Fruit fly (Drosophila melanogaster) whole organism, embryonic: Measurements from ENCODE around the gene CG1640.

Experiments
- Atf6 ChIP-seq: fragments of 200-800 bp; sonication (Bioruptor generic); IDR thresholded peaks from 2 replicates; pipeline ENCODE4 v1.3.6; 2022; ENCODE audit warnings: missing biosample characterization, missing genetic modification characterization
- Bteb2 ChIP-seq: fragments of 200-800 bp; sonication (Bioruptor generic); optimal IDR thresholded peaks from 2 replicates; lab custom pipeline; 2016; ENCODE audit warnings: missing biosample characterization, missing genetic modification characterization
- CG12659 ChIP-seq: fragments of 200-800 bp; sonication (Bioruptor generic); optimal IDR thresholded peaks from 3 replicates; lab custom pipeline; 2017; ENCODE audit warnings: mild to moderate bottlenecking, missing biosample characterization, missing genetic modification reagents, missing genetic modification characterization
- CG14860 ChIP-seq: fragments of 200-800 bp; sonication (Bioruptor generic); IDR thresholded peaks from 3 replicates; pipeline ENCODE4 v1.3.6; 2022; ENCODE audit warnings: missing biosample characterization, missing genetic modification characterization; ENCODE audit not compliant: partially characterized antibody
- CG15073 ChIP-seq: fragments of 200-800 bp; sonication (Bioruptor generic); optimal IDR thresholded peaks from 2 replicates; lab custom pipeline; 2016; ENCODE audit warnings: missing biosample characterization, missing genetic modification characterization
- CG15479 ChIP-seq: fragments of 200-800 bp; sonication (Bioruptor generic); optimal IDR thresholded peaks from 3 replicates; lab custom pipeline; 2019; ENCODE audit warnings: missing biosample characterization, mild to moderate bottlenecking, missing genetic modification characterization, moderate library complexity
- CG15601 ChIP-seq: fragments of 200-800 bp; sonication (Bioruptor generic); optimal IDR thresholded peaks from 3 replicates; lab custom pipeline; 2019; ENCODE audit warnings: missing biosample characterization, mild to moderate bottlenecking, missing genetic modification characterization, moderate library complexity
- CG1603 ChIP-seq: fragments of 200-800 bp; sonication (Bioruptor generic); optimal IDR thresholded peaks from 2 replicates; lab custom pipeline; 2019; ENCODE audit warnings: missing biosample characterization, mild to moderate bottlenecking, missing genetic modification characterization, moderate library complexity
- CG17385 ChIP-seq: fragments of 200-800 bp; sonication (Bioruptor generic); optimal IDR thresholded peaks from 3 replicates; lab custom pipeline; 2018; ENCODE audit warnings: missing biosample characterization, mild to moderate bottlenecking, missing genetic modification characterization
- CG17568 ChIP-seq: fragments of 200-800 bp; sonication (Bioruptor generic); optimal IDR thresholded peaks from 2 replicates; lab custom pipeline; 2018; ENCODE audit warnings: missing biosample characterization, mild to moderate bottlenecking, missing genetic modification characterization, moderate library complexity
- CG18011 ChIP-seq: fragments of 200-800 bp; sonication (Bioruptor generic); optimal IDR thresholded peaks from 2 replicates; lab custom pipeline; 2017; ENCODE audit warnings: missing biosample characterization, missing genetic modification characterization, mild to moderate bottlenecking, moderate library complexity, missing genotype
- CG3726 ChIP-seq: fragments of 200-800 bp; sonication (Bioruptor generic); IDR thresholded peaks from 3 replicates; pipeline ENCODE4, ENCODE4 v1.3.6; 2022; ENCODE audit warnings: missing biosample characterization, missing genetic modification characterization
- CG3995 ChIP-seq: fragments of 200-800 bp; sonication (Bioruptor generic); optimal IDR thresholded peaks from 3 replicates; lab custom pipeline; 2016; ENCODE audit warnings: missing biosample characterization, missing genetic modification characterization
- CG5245 ChIP-seq: fragments of 200-800 bp; sonication (Bioruptor generic); optimal IDR thresholded peaks from 3 replicates; lab custom pipeline; 2016; ENCODE audit warnings: missing biosample characterization, missing genetic modification characterization
- CG6654 ChIP-seq: fragments of 200-800 bp; sonication (Bioruptor generic); optimal IDR thresholded peaks from 2 replicates; lab custom pipeline; 2017; ENCODE audit warnings: missing biosample characterization, mild to moderate bottlenecking, missing genetic modification characterization
- CkIIα-i1 ChIP-seq: fragments of 200-800 bp; sonication (Bioruptor generic); IDR thresholded peaks from 2 replicates; pipeline ENCODE4 v1.3.6; 2022; ENCODE audit warnings: missing biosample characterization, missing genetic modification characterization
- D19B ChIP-seq: fragments of 200-800 bp; sonication (Bioruptor generic); optimal IDR thresholded peaks from 2 replicates; lab custom pipeline; 2017; ENCODE audit warnings: missing biosample characterization, mild to moderate bottlenecking, missing genetic modification characterization
- E2f1 ChIP-seq: fragments of 200-800 bp; sonication (Bioruptor generic); IDR thresholded peaks from 2 replicates; pipeline ENCODE4 v1.3.6; 2022; ENCODE audit warnings: missing biosample characterization, missing genetic modification characterization
- E2f2 ChIP-seq: fragments of 200-800 bp; sonication (Bioruptor generic); IDR thresholded peaks from 2 replicates; pipeline ENCODE4 v1.3.6; 2022; ENCODE audit warnings: missing biosample characterization, missing genetic modification characterization
- Gug ChIP-seq: fragments of 200-800 bp; sonication (Bioruptor generic); IDR thresholded peaks from 4 replicates; pipeline ENCODE4 v1.3.6; 2022; ENCODE audit warnings: missing biosample characterization, missing genetic modification characterization
- H15 ChIP-seq: fragments of 200-800 bp; sonication (Bioruptor generic); IDR thresholded peaks from 3 replicates; pipeline ENCODE4 v1.3.6; 2022; ENCODE audit warnings: missing biosample characterization, missing genetic modification characterization
- Lhr ChIP-seq: fragments of 200-800 bp; sonication (Bioruptor generic); optimal IDR thresholded peaks from 3 replicates; lab custom pipeline; 2017; ENCODE audit warnings: mild to moderate bottlenecking, missing biosample characterization, missing genetic modification reagents, missing genetic modification characterization
- Lpt ChIP-seq: fragments of >200 bp; optimal IDR thresholded peaks from 2 replicates; lab custom pipeline; 2018; ENCODE audit warnings: missing biosample characterization, missing genetic modification characterization
- NFAT ChIP-seq: fragments of 200-800 bp; sonication (Bioruptor generic); IDR thresholded peaks from 2 replicates; pipeline ENCODE4 v1.3.6; 2022; ENCODE audit warnings: missing biosample characterization, missing genetic modification characterization
- Optix ChIP-seq: fragments of 200-800 bp; sonication (Bioruptor generic); IDR thresholded peaks from 3 replicates; pipeline ENCODE4 v1.3.6; 2022; ENCODE audit warnings: missing biosample characterization, missing genetic modification characterization
- Poxn ChIP-seq: fragments of 200-800 bp; sonication (Bioruptor generic); IDR thresholded peaks from 2 replicates; pipeline ENCODE4 v1.3.6; 2022; ENCODE audit warnings: missing biosample characterization, missing genetic modification characterization
- Scr ChIP-seq: fragments of 200-800 bp; sonication (Bioruptor generic); IDR thresholded peaks from 2 replicates; pipeline ENCODE4 v1.3.6; 2022; ENCODE audit warnings: missing biosample characterization, missing genetic modification characterization; ENCODE audit not compliant: partially characterized antibody
- Spps ChIP-seq: fragments of 200-800 bp; sonication (Bioruptor generic); optimal IDR thresholded peaks from 2 replicates; lab custom pipeline; 2018; ENCODE audit warnings: missing biosample characterization, mild to moderate bottlenecking, missing genetic modification characterization
- abd-A ChIP-seq: fragments of 200-800 bp; sonication (Bioruptor generic); optimal IDR thresholded peaks from 3 replicates; lab custom pipeline; 2019; ENCODE audit warnings: missing biosample characterization, mild to moderate bottlenecking, missing genetic modification characterization, moderate library complexity
- ase ChIP-seq: fragments of 200-800 bp; sonication (Bioruptor generic); IDR thresholded peaks from 3 replicates; pipeline ENCODE4 v1.3.6; 2022; ENCODE audit warnings: missing biosample characterization, missing genetic modification characterization
- crc ChIP-seq: fragments of 200-800 bp; sonication (Bioruptor generic); optimal IDR thresholded peaks from 2 replicates; lab custom pipeline; 2016; ENCODE audit warnings: missing biosample characterization, missing genetic modification characterization
- croc ChIP-seq: fragments of 200-800 bp; sonication (Bioruptor generic); conservative IDR thresholded peaks from 3 replicates; pipeline ENCODE4 v1.3.6; 2022; ENCODE audit warnings: missing biosample characterization, missing genetic modification characterization
- dm ChIP-seq: fragments of 200-800 bp; sonication (Bioruptor generic); optimal IDR thresholded peaks from 3 replicates; lab custom pipeline; 2016; ENCODE audit warnings: missing biosample characterization, missing genetic modification characterization
- emc ChIP-seq: fragments of 200-800 bp; sonication (Bioruptor generic); optimal IDR thresholded peaks from 2 replicates; lab custom pipeline; 2016; ENCODE audit warnings: missing biosample characterization, missing genetic modification characterization
- ems ChIP-seq: fragments of 200-800 bp; sonication (Bioruptor generic); optimal IDR thresholded peaks from 3 replicates; lab custom pipeline; 2016; ENCODE audit warnings: missing biosample characterization, missing genetic modification characterization
- ftz-f1 ChIP-seq: fragments of 200-800 bp; sonication (Bioruptor generic); optimal IDR thresholded peaks from 2 replicates; lab custom pipeline; 2016; ENCODE audit warnings: missing biosample characterization, missing genetic modification characterization
- insv ChIP-seq, 2 experiments: fragments of 200-800 bp; sonication (Bioruptor generic); optimal IDR thresholded peaks; 3 replicates each; lab custom pipeline; 2016 to 2018; ENCODE audit warnings: missing biosample characterization in 2 of 2, missing genetic modification characterization in 2 of 2
- knrl ChIP-seq: fragments of 200-800 bp; sonication (Bioruptor generic); IDR thresholded peaks from 3 replicates; pipeline ENCODE4 v1.3.6; 2022; ENCODE audit warnings: missing biosample characterization, missing genetic modification characterization; ENCODE audit not compliant: partially characterized antibody
- pnt ChIP-seq: fragments of 200-800 bp; sonication (Bioruptor generic); optimal IDR thresholded peaks from 3 replicates; lab custom pipeline; 2016; ENCODE audit warnings: missing biosample characterization, missing genetic modification characterization
- pum ChIP-seq: fragments of 200-800 bp; sonication (Bioruptor generic); optimal IDR thresholded peaks from 2 replicates; lab custom pipeline; 2016; ENCODE audit warnings: missing biosample characterization, missing genetic modification characterization
- pzg ChIP-seq: fragments of 200-800 bp; sonication (Bioruptor generic); optimal IDR thresholded peaks from 3 replicates; lab custom pipeline; 2018; ENCODE audit warnings: missing biosample characterization, mild to moderate bottlenecking, missing genetic modification characterization, moderate library complexity
- row ChIP-seq: fragments of 200-800 bp; sonication (Bioruptor generic); IDR thresholded peaks from 3 replicates; pipeline ENCODE4 v1.3.6; 2022; ENCODE audit warnings: missing biosample characterization, missing genetic modification characterization
- salm ChIP-seq: fragments of 200-800 bp; sonication (Bioruptor generic); optimal IDR thresholded peaks from 2 replicates; lab custom pipeline; 2018; ENCODE audit warnings: missing biosample characterization, mild to moderate bottlenecking, missing genetic modification characterization
- seq ChIP-seq: fragments of 200-800 bp; sonication (Bioruptor generic); IDR thresholded peaks from 2 replicates; pipeline ENCODE4 v1.3.6; 2022; ENCODE audit warnings: missing biosample characterization, missing genetic modification characterization
- sisA ChIP-seq: fragments of 200-800 bp; sonication (Bioruptor generic); IDR thresholded peaks from 2 replicates; pipeline ENCODE4 v1.3.6; 2022; ENCODE audit warnings: missing biosample characterization, missing genetic modification characterization
- sqz ChIP-seq: fragments of 200-800 bp; sonication (Bioruptor generic); optimal IDR thresholded peaks from 3 replicates; lab custom pipeline; 2018; ENCODE audit warnings: missing biosample characterization, mild to moderate bottlenecking, missing genetic modification characterization
- ssp ChIP-seq: fragments of 200-800 bp; sonication (Bioruptor generic); IDR thresholded peaks from 2 replicates; pipeline ENCODE4 v1.3.6; 2022; ENCODE audit warnings: missing biosample characterization, missing genetic modification characterization
- toy ChIP-seq: fragments of 200-800 bp; sonication (Bioruptor generic); IDR thresholded peaks from 2 replicates; pipeline ENCODE4 v1.3.6; 2022; ENCODE audit warnings: missing biosample characterization, missing genetic modification characterization
- twi ChIP-seq: fragments of 200-800 bp; optimal IDR thresholded peaks from 2 replicates; lab custom pipeline; 2019; ENCODE audit warnings: missing biosample characterization, mild to moderate bottlenecking, missing genetic modification characterization, moderate library complexity
- unpg ChIP-seq: fragments of 200-800 bp; sonication (Bioruptor generic); optimal IDR thresholded peaks from 3 replicates; lab custom pipeline; 2018; ENCODE audit warnings: missing biosample characterization, mild to moderate bottlenecking, missing genetic modification characterization, moderate library complexity
- vnd ChIP-seq: fragments of 200-800 bp; sonication (Bioruptor generic); IDR thresholded peaks from 3 replicates; pipeline ENCODE4 v1.3.6; 2022; ENCODE audit warnings: missing biosample characterization, missing genetic modification characterization; ENCODE audit not compliant: partially characterized antibody
- z ChIP-seq: fragments of 200-800 bp; sonication (Bioruptor generic); IDR thresholded peaks from 3 replicates; pipeline ENCODE4 v1.3.6; 2022; ENCODE audit warnings: missing biosample characterization, missing genetic modification characterization

CG1640 gene

DNA sequence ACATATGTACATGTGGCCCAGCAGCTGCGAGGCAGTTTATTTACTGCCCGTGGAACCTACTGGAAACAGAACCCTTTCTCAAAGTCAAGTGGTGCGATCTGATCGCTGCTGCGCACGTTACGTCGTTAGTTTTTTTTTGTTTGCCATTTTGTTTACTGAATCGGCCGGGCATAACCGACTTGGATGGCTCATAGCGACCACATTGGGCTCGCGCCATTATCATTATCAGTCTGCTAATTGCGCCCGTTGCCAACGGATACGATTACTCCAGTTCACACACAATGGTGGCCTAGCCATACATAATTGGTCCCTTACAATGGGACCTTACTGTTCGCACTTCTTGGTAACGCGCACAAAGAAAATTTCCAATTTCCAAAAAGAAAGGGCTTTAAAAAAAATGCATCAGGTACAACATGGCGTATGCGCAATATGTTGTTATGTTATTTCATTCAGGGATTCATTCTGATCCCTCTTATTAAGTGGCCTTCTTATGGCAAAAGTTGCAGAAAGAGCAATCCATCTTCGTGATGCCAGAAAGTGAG lies 37.6 kb upstream of the CG1640 start (continued):
- TF ChIP-seq sisA (GFP tag; lab: Robert Waterston, UW) = no peak
- TF ChIP-seq croc = no peak
- peak; percentile 31 for TF ChIP-seq dm (GFP tag; lab: Kevin White, UChicago)
- no peak for TF ChIP-seq CG5245 (GFP tag; lab: Kevin White, UChicago)
- no peak for TF ChIP-seq Scr
- TF ChIP-seq pzg (GFP tag; lab: Kevin White, UChicago) = no peak
- TF ChIP-seq crc (GFP tag; lab: Kevin White, UChicago) = peak; percentile 12
- peak; percentile 36 for TF ChIP-seq D19B (GFP tag; lab: Kevin White, UChicago)
- TF ChIP-seq CG15073 = no peak
- TF ChIP-seq row (GFP tag; lab: Robert Waterston, UW) = peak; percentile 35; the same call in 2 of the 3 replicates
- no peak for TF ChIP-seq CG3995 (GFP tag; lab: Kevin White, UChicago)
- no peak for TF ChIP-seq Spps (tag; lab: Kevin White, UChicago)
- no peak for TF ChIP-seq E2f1 (GFP tag; lab: Robert Waterston, UW)
- TF ChIP-seq pnt (GFP tag; lab: Kevin White, UChicago) = no peak
- no peak for TF ChIP-seq Poxn (GFP tag; lab: Robert Waterston, UW)
- peak; percentile 23 for TF ChIP-seq CG12659
- TF ChIP-seq CG15479 (GFP tag; lab: Kevin White, UChicago) = no peak
- no peak for TF ChIP-seq knrl (GFP tag; lab: Robert Waterston, UW)
- no peak for TF ChIP-seq CkIIα-i1 (GFP tag; lab: Robert Waterston, UW)
- TF ChIP-seq sqz (GFP tag; lab: Kevin White, UChicago) = peak; percentile 32
- TF ChIP-seq abd-A (tag; lab: Kevin White, UChicago) = no peak
- no peak for TF ChIP-seq Lhr (GFP tag; lab: Kevin White, UChicago)
- no peak for TF ChIP-seq Bteb2 (GFP tag; lab: Kevin White, UChicago)
- no peak for TF ChIP-seq insv (GFP tag; optimal IDR thresholded peaks at IDR 0.05; lab: Kevin White, UChicago)
- no peak for TF ChIP-seq unpg
- no peak for TF ChIP-seq Gug (GFP tag; lab: Robert Waterston, UW)
- no peak for TF ChIP-seq CG6654 (GFP tag; lab: Kevin White, UChicago)
- no peak for TF ChIP-seq E2f2
- TF ChIP-seq ase (GFP tag; lab: Robert Waterston, UW) = no peak
- TF ChIP-seq CG18011 (GFP tag; lab: Kevin White, UChicago) = no peak
- no peak for TF ChIP-seq twi
- TF ChIP-seq CG15601 (tag; lab: Kevin White, UChicago) = no peak
- peak; percentile 14 for TF ChIP-seq pum (GFP tag; lab: Kevin White, UChicago)
- TF ChIP-seq Optix = no peak
- no peak for TF ChIP-seq Atf6 (GFP tag; lab: Robert Waterston, UW)
- no peak for TF ChIP-seq ssp
- TF ChIP-seq ftz-f1 (GFP tag; lab: Kevin White, UChicago) = no peak
- TF ChIP-seq seq (GFP tag; lab: Robert Waterston, UW) = no peak
- TF ChIP-seq CG17385 (GFP tag; lab: Kevin White, UChicago) = peak; percentile 2
- TF ChIP-seq ems (GFP tag; lab: Kevin White, UChicago) = no peak
- no peak for TF ChIP-seq H15 (GFP tag; lab: Robert Waterston, UW)
- no peak for TF ChIP-seq z (GFP tag; lab: Robert Waterston, UW)
- TF ChIP-seq CG17568 (GFP tag; lab: Kevin White, UChicago) = no peak
- no peak for TF ChIP-seq NFAT
- TF ChIP-seq CG3726 = no peak
- no peak for TF ChIP-seq Lpt (GFP tag; lab: Kevin White, UChicago)
- no peak for TF ChIP-seq CG14860
- TF ChIP-seq salm = no peak
- TF ChIP-seq CG1603 = peak; percentile 9
- no peak for TF ChIP-seq toy (GFP tag; lab: Robert Waterston, UW)
- no peak for TF ChIP-seq emc (GFP tag; lab: Kevin White, UChicago)
- TF ChIP-seq vnd = no peak
